Worm (Caenorhabditis elegans): ENCODE measurements around the gene pals-24.
"Not testable (repeated sequence)": the region's sequence is repeated elsewhere in the genome, so short reads cannot be mapped to it uniquely, and the experiment has no call there.

The pals-24 gene

DNA sequence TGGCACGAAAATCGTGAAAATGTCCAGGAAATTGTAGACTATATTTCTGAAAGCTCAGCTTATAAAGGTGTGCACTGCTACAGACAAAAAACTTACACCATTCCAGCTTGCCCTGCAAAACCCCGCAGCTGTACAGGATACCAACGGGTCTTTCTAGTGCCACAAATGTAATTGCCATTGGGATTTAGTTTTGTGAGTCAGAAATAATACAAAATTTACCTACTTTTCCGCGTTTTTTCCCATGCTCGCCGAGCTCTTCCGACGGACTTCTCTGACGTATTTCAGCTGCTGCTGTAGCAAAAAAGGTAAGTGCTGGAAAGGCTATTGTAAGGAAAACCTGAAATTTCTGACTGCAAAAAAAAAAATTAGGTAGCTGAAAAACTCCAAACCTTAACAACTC, 23.2 kb upstream of the pals-24 start, which contains the start of gene C29F9.8:
Gene C29F9.8 (minus strand): TSS at position 101 of the 400 bp plus-strand sequence.
- TF ChIP-seq ets-7 (tag; optimal IDR thresholded peaks at IDR 0.05); aly-1 (tag; optimal IDR thresholded peaks at IDR 0.05); ama-1 (optimal IDR thresholded peaks at IDR 0.05): not testable (repeated sequence)

DNA sequence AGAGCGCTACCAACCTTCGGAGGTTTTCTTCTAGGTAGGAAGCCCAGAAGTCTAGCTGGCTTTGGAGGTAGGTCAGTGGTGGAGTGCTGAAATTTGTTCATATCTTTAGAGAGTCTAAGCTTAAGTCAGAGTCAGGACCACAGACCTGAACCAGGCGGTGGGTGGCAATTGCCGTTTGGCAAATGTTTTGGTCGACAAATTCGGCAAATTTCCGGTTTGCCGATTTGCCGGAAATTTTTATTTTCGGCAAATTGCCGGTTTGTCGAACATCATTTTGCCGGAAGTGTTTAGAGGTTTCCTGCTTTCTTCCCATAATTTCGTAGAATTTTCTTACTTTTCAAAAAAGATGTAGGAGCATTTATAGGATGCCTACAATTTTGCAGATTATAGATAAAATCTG, 21.4 kb upstream of the pals-24 start, which contains the start of gene C29F9.9:
Gene C29F9.9 (minus strand): TSS at position 101 of the 400 bp plus-strand sequence.
- not testable (repeated sequence) for TF ChIP-seq ceh-13 (GFP tag; optimal IDR thresholded peaks at IDR 0.05); ets-7 (tag; optimal IDR thresholded peaks at IDR 0.05); aly-1 (tag; optimal IDR thresholded peaks at IDR 0.05)

DNA sequence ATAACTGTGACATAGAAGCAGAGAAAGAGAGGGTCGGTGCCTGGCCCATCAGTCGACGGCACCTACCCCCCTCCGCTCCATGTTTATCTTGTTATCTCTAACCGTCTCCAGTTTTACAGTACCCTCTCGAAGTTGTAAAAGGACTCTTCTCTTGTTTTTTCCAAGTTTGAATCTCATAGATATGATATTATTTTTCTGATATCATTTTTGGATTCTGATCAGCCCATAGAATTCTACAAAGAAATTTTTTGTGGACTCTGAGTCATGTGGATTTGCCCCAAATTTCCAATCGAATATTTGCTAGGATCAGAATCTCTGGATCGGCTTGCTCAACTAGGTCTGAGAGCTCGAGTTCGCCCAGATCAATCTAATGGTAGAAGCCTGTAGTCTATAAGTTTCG, 5.6 kb upstream of the pals-24 start, which contains the start of gene C29F9.6:
Gene C29F9.6 (plus strand): TSS at position 301 of the 400 bp plus-strand sequence.
- TF ChIP-seq hmbx-1 (tag; optimal IDR thresholded peaks at IDR 0.05) (no peak), hmg-4 (GFP tag; optimal IDR thresholded peaks at IDR 0.05) (no peak), ama-1 (optimal IDR thresholded peaks at IDR 0.05) (no peak), tra-4 (tag; optimal IDR thresholded peaks at IDR 0.05) (no peak), tbx-11 (GFP tag; IDR thresholded peaks at IDR 0.05) (no peak), ets-7 (tag; optimal IDR thresholded peaks at IDR 0.05) (no peak)

DNA sequence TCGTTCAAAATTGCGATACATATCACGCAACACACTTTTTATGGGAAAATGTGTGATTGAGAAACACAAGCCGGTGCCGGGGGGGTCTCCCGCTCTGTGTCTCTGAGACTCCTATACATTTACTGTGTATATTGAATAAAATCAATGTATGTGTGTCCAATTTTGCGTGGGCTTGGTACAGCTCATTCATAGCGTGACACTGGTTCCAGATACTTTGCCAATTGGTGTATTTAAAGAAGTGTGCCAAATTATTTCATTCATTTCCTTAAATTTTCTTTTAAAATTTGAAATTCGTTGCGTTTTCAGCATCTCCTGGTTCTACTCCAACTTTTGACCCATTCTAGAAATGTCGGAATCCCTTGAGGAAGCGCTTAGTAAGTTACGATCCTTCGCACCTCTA, 3.0 kb upstream of the pals-24 start, which contains the start of gene C29F9.5:
Gene C29F9.5 (plus strand): TSS at position 301 of the 400 bp plus-strand sequence.
- no peak for TF ChIP-seq hnd-1 (tag; optimal IDR thresholded peaks at IDR 0.05)
- no peak for TF ChIP-seq tra-4 (tag; optimal IDR thresholded peaks at IDR 0.05)
- no peak for TF ChIP-seq ets-7 (tag; optimal IDR thresholded peaks at IDR 0.05)
- TF ChIP-seq ceh-36 (tag; optimal IDR thresholded peaks at IDR 0.05): no peak
- TF ChIP-seq tbx-11 (GFP tag; IDR thresholded peaks at IDR 0.05): no peak
- TF ChIP-seq scrt-1 (GFP tag; IDR thresholded peaks at IDR 0.05): no peak
- TF ChIP-seq aly-1 (tag; optimal IDR thresholded peaks at IDR 0.05): no peak
- TF ChIP-seq ceh-13 (GFP tag; optimal IDR thresholded peaks at IDR 0.05): no peak
- no peak for TF ChIP-seq hmg-4 (GFP tag; optimal IDR thresholded peaks at IDR 0.05)
- TF ChIP-seq B0310.2 (tag; optimal IDR thresholded peaks at IDR 0.05): no peak
- TF ChIP-seq ama-1 (optimal IDR thresholded peaks at IDR 0.05): no peak

DNA sequence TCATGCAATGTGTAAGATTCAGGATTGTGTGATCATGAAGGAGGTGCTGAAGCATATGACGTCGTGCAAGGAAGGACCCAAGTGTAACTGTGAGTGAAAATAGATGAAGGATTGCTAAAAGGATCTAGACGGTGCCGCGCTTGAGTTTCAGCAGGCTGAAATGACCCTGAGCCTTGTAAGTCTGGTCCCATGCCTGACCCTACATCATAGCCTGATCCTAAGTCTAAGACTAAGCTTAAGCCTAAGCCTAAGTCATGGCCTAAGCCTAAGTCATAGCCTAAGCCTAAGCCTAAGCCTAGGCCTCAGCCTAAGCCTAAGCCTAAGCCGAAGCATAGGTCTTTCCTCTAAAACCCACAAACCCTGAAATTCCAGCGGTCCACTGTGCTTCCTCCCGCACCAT, 2.4 kb upstream of the pals-24 start:
- no peak for TF ChIP-seq F13C5.2 (tag; optimal IDR thresholded peaks at IDR 0.05)
- TF ChIP-seq ceh-36 (tag; optimal IDR thresholded peaks at IDR 0.05): peak; percentile 45

DNA sequence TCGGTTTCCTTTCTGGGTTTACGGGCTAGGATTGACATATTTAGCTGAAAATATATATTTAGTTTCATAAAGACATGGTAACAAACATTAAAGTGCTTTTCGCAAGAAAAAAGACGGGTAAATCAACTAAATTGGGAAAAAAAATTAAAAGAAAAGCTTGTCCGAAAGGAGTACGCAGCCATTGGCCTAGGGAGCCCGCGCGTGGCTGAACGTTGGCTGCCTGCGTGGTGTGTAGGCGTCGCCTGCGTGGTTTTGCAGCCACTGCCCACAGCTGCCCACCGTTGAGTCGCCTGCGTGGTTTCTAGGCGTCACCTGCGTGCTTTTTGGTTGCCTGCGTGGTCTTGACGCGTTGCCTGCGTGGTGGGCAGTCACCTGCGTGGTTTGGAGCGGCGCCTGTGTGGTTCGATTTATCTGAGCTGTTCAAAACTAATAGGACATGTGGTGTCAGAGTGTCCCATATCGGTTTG, 1.8 kb downstream of the pals-24 start, which contains the start of gene C29F9.12:
Gene C29F9.12 (minus strand): TSS at position 51 of the 467 bp plus-strand sequence.
- not testable (repeated sequence) for TF ChIP-seq aly-1 (tag; optimal IDR thresholded peaks at IDR 0.05); tra-4 (tag; optimal IDR thresholded peaks at IDR 0.05); scrt-1 (GFP tag; IDR thresholded peaks at IDR 0.05)

DNA sequence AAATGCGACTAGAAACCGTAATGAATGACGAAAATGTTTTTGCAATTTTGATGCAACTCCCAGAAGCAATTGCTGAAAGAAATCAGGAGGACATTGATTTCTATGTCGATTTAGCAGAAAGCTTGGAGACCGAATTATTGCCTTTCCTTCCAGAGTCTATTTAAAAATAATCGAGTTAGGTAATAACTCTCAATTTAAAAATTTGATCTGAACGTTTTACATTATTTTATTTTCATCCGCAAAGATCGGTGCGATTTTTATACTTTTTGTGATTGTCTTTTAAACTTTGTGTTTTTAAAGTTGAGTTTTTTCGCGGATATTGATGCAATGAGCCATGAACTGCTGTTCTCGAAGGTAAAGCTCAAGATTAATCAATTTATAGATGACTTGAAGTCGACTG, 4.2 kb downstream of the pals-24 start, which contains the start of gene pals-23:
Gene pals-23 (plus strand): TSS at position 301 of the 400 bp plus-strand sequence.
- no peak for TF ChIP-seq hmg-4 (GFP tag; optimal IDR thresholded peaks at IDR 0.05)
- TF ChIP-seq aly-1 (tag; optimal IDR thresholded peaks at IDR 0.05): no peak
- no peak for TF ChIP-seq hmbx-1 (tag; optimal IDR thresholded peaks at IDR 0.05)
- TF ChIP-seq sea-1 (GFP tag; conservative IDR thresholded peaks at IDR 0.05): no peak
- TF ChIP-seq ama-1 (optimal IDR thresholded peaks at IDR 0.05): no peak
- no peak for TF ChIP-seq tra-4 (tag; optimal IDR thresholded peaks at IDR 0.05)
- TF ChIP-seq tbx-37 (GFP tag; conservative IDR thresholded peaks at IDR 0.05): no peak
- TF ChIP-seq tbx-11 (GFP tag; IDR thresholded peaks at IDR 0.05): no peak
- no peak for TF ChIP-seq pes-1 (GFP tag; IDR thresholded peaks at IDR 0.05)
- TF ChIP-seq hnd-1 (tag; optimal IDR thresholded peaks at IDR 0.05): no peak
- no peak for TF ChIP-seq F13C5.2 (tag; optimal IDR thresholded peaks at IDR 0.05)
- TF ChIP-seq scrt-1 (GFP tag; IDR thresholded peaks at IDR 0.05): no peak
- TF ChIP-seq ets-7 (tag; optimal IDR thresholded peaks at IDR 0.05): no peak
- no peak for TF ChIP-seq B0310.2 (tag; optimal IDR thresholded peaks at IDR 0.05)
- no peak for TF ChIP-seq flt-1 (GFP tag; IDR thresholded peaks at IDR 0.05)
- no peak for TF ChIP-seq ceh-36 (tag; optimal IDR thresholded peaks at IDR 0.05)
- TF ChIP-seq ceh-13 (GFP tag; optimal IDR thresholded peaks at IDR 0.05): no peak

DNA sequence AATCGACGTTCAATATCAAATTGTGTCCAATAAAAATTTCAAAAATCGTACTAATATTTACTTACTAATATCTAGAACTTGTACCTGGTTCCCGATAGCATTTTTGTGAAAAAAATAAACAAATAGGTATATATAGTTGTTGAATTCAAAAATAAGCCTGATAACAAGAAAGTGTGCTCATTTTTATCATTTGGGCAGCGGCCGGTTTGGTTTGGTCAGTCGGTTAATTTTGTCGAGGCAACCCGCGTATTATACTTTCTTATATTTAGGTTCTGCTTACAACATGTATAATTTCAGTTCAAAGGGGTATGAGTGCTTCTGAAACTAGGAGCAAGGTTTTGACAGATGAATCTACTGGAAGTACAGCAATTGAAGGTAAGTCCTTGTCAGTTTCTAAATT, 10.4 kb downstream of the pals-24 start, which contains the start of the genes nhr-280 and C29F9.2:
Gene nhr-280 (minus strand): TSS at position 101 of the 400 bp plus-strand sequence.
Gene C29F9.2 (plus strand): TSS at position 298 of the 400 bp plus-strand sequence.
- TF ChIP-seq sea-1 (GFP tag; conservative IDR thresholded peaks at IDR 0.05) (no peak), hnd-1 (tag; optimal IDR thresholded peaks at IDR 0.05) (no peak), ets-7 (tag; optimal IDR thresholded peaks at IDR 0.05) (no peak), ceh-36 (tag; optimal IDR thresholded peaks at IDR 0.05) (no peak), flt-1 (GFP tag; IDR thresholded peaks at IDR 0.05) (no peak), tra-4 (tag; optimal IDR thresholded peaks at IDR 0.05) (no peak), aly-1 (tag; optimal IDR thresholded peaks at IDR 0.05) (no peak), F13C5.2 (tag; optimal IDR thresholded peaks at IDR 0.05) (no peak), tbx-37 (GFP tag; conservative IDR thresholded peaks at IDR 0.05) (no peak), tbx-11 (GFP tag; IDR thresholded peaks at IDR 0.05) (no peak), ama-1 (optimal IDR thresholded peaks at IDR 0.05) (no peak), scrt-1 (GFP tag; IDR thresholded peaks at IDR 0.05) (no peak), hmbx-1 (tag; optimal IDR thresholded peaks at IDR 0.05) (no peak), hmg-4 (GFP tag; optimal IDR thresholded peaks at IDR 0.05) (no peak), pes-1 (GFP tag; IDR thresholded peaks at IDR 0.05) (no peak), B0310.2 (tag; optimal IDR thresholded peaks at IDR 0.05) (no peak), ceh-13 (GFP tag; optimal IDR thresholded peaks at IDR 0.05) (no peak)
